Worm (Caenorhabditis elegans) whole organism, L3 larva: ENCODE measurements around the gene C16D9.1.

Experiments
- aly-2 ChIP-seq: fragments of 150-350 bp; optimal IDR thresholded peaks from 2 replicates; lab custom pipeline; 2014; ENCODE audit warnings: missing biosample characterization, missing genetic modification characterization
- ceh-16 ChIP-seq: sonication (generic microtip); optimal IDR thresholded peaks from 2 replicates; lab custom pipeline; 2017; ENCODE audit warnings: missing biosample characterization, missing genetic modification characterization
- ceh-82 ChIP-seq: fragments of 150-350 bp; optimal IDR thresholded peaks from 2 replicates; lab custom pipeline; 2014; ENCODE audit warnings: missing biosample characterization, missing genetic modification characterization
- ceh-9 ChIP-seq: sonication (generic microtip); optimal IDR thresholded peaks from 2 replicates; lab custom pipeline; 2018; ENCODE audit warnings: missing biosample characterization, missing genetic modification characterization
- fkh-10 ChIP-seq: sonication (generic microtip); optimal IDR thresholded peaks from 2 replicates; lab custom pipeline; 2017; ENCODE audit warnings: missing biosample characterization, missing genetic modification reagents, missing genetic modification characterization
- fos-1 ChIP-seq: fragments of 150-350 bp; optimal IDR thresholded peaks from 2 replicates; lab custom pipeline; 2014; ENCODE audit warnings: missing biosample characterization, missing genetic modification characterization
- mml-1 ChIP-seq: fragments of 150-350 bp; sonication (generic microtip); optimal IDR thresholded peaks from 3 replicates; lab custom pipeline; 2014; ENCODE audit warnings: missing biosample characterization, missing genetic modification characterization
- nhr-237 ChIP-seq: fragments of 150-350 bp; optimal IDR thresholded peaks from 2 replicates; lab custom pipeline; 2014; ENCODE audit warnings: missing biosample characterization, missing genetic modification characterization
- nhr-67 ChIP-seq: fragments of 150-350 bp; optimal IDR thresholded peaks from 2 replicates; lab custom pipeline; 2014; ENCODE audit warnings: missing biosample characterization, missing genetic modification characterization
- pha-4 ChIP-seq: fragments of 150-350 bp; optimal IDR thresholded peaks from 2 replicates; lab custom pipeline; 2014; ENCODE audit warnings: missing biosample characterization, missing genetic modification reagents, missing genetic modification characterization
- pqm-1 ChIP-seq: fragments of 150-350 bp; optimal IDR thresholded peaks from 2 replicates; lab custom pipeline; 2017; ENCODE audit warnings: missing biosample characterization, missing genetic modification characterization, inconsistent platforms
- sea-2 ChIP-seq: fragments of 150-350 bp; sonication (generic microtip); optimal IDR thresholded peaks from 4 replicates; lab custom pipeline; 2014; ENCODE audit warnings: missing biosample characterization, missing genetic modification reagents, missing genetic modification characterization
- ztf-11 ChIP-seq: fragments of 150-350 bp; optimal IDR thresholded peaks from 2 replicates; lab custom pipeline; 2014; ENCODE audit warnings: missing biosample characterization, missing genetic modification characterization
- ztf-4 ChIP-seq: fragments of 150-350 bp; optimal IDR thresholded peaks from 2 replicates; lab custom pipeline; 2014; ENCODE audit warnings: missing biosample characterization, missing genetic modification characterization

DNA sequence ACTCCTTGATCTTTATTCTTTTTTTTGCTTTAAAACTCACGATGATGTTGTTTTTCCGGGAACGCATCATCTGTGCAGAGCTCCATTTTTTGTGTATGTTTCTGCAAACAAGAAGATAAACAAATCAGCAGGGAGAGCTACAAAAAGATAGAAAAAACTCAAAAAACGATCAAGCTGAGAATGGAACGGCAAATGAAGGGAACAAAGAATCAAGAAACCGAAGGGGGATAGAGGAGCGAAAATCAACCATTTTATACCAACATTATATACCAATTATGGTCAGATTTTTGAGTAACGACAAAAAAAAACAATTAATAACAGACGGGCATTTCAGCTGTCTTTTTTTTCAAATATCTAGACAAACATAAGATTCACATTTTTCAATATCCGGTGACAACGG lies 25.7 kb downstream of the C16D9.1 start, which contains the start of gene slc-17.5:
- no peak for TF ChIP-seq pha-4
- no peak for TF ChIP-seq nhr-237
- no peak for TF ChIP-seq ztf-4
- TF ChIP-seq sea-2, result no peak
- no peak for TF ChIP-seq ceh-82 (tag; lab: Kevin White, UChicago)
- no peak for TF ChIP-seq ceh-9 (tag; lab: Kevin White, UChicago)
- TF ChIP-seq ztf-11 (tag; lab: Kevin White, UChicago), result no peak
- TF ChIP-seq fos-1, result no peak
- TF ChIP-seq ceh-16 (tag; lab: Kevin White, UChicago), result no peak
- TF ChIP-seq aly-2 (tag; lab: Kevin White, UChicago), result no peak
- TF ChIP-seq mml-1, result no peak
- TF ChIP-seq fkh-10 (GFP tag; lab: Kevin White, UChicago), result no peak
- no peak for TF ChIP-seq pqm-1 (tag; lab: Kevin White, UChicago)
- TF ChIP-seq nhr-67 (tag; lab: Kevin White, UChicago), result no peak
